Fruit fly (Drosophila melanogaster) whole organism, prepupa: Measurements from ENCODE around the gene CG11168.
A peak's percentile ranks its signal among the peaks of the same experiment; 100 is the strongest.

Experiments used
- CG10669 ChIP-seq: fragments of 200-800 bp; sonication (Bioruptor generic); optimal IDR thresholded peaks from 3 replicates; lab custom pipeline; 2018; ENCODE audit warnings: missing biosample characterization, mild to moderate bottlenecking, missing genetic modification characterization, moderate library complexity
- CG3919 ChIP-seq: fragments of 200-800 bp; sonication (Bioruptor generic); optimal IDR thresholded peaks from 3 replicates; lab custom pipeline; 2016; ENCODE audit warnings: missing biosample characterization, missing genetic modification characterization
- Ets21C ChIP-seq: fragments of 200-800 bp; sonication (Bioruptor generic); optimal IDR thresholded peaks from 3 replicates; lab custom pipeline; 2016; ENCODE audit warnings: missing biosample characterization, missing genetic modification characterization
- Sox102F ChIP-seq: fragments of 200-800 bp; sonication (Bioruptor generic); optimal IDR thresholded peaks from 2 replicates; lab custom pipeline; 2016; ENCODE audit warnings: missing biosample characterization, mild to moderate bottlenecking, missing genetic modification characterization
- Sox14 ChIP-seq: fragments of 200-800 bp; sonication (Bioruptor generic); optimal IDR thresholded peaks from 3 replicates; lab custom pipeline; 2016; ENCODE audit warnings: missing biosample characterization, missing genetic modification characterization
- salr ChIP-seq, 2 experiments: fragments of 200-800 bp; sonication (Bioruptor generic); optimal IDR thresholded peaks; 3 replicates each; lab custom pipeline; 2016 to 2018; ENCODE audit warnings: missing biosample characterization in 2 of 2, missing genetic modification characterization in 2 of 2, mild to moderate bottlenecking in 1 of 2

DNA sequence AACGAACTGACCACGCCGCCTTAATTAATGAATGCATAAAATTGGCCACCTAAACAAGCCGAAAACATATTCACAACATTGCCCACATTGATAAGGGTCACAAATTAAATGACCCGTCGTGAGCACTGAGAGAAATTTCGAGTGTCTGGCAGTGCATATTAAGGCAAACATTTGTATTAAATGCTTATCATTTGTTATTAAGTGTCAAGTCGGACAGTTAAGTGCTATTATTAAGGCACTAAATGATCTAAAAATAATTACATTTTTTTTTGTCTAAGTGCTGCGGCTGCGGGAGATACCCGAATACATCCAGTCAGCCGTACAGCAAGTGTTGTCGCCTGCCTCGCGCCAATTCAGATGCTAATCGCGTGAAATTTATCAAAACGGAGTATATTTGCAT is 44.6 kb downstream of the CG11168 start:
- TF ChIP-seq Ets21C (peak; percentile 37), CG10669 (GFP tag; lab: Kevin White, UChicago) (no peak), Sox102F (GFP tag; lab: Kevin White, UChicago) (peak; percentile 57), salr (GFP tag; optimal IDR thresholded peaks at IDR 0.05; lab: Kevin White, UChicago) (no peak), CG3919 (GFP tag; lab: Kevin White, UChicago) (peak; percentile 42), Sox14 (GFP tag; lab: Kevin White, UChicago) (peak; percentile 22)
